Fruit fly (Drosophila melanogaster): ENCODE results near the gene CG13457.

Gene CG13457

dm6 chr3L:15079278-15079677, 51.9 kb downstream of the CG13457 start:
- TF ChIP-seq CG13204 (GFP tag; optimal IDR thresholded peaks at IDR 0.05) (no peak), CG9948 (tag; optimal IDR thresholded peaks at IDR 0.05) (no peak), rn (GFP tag; IDR thresholded peaks at IDR 0.05) (no peak), fd96Ca (GFP tag; IDR thresholded peaks at IDR 0.05) (no peak), EcR (GFP tag; optimal IDR thresholded peaks at IDR 0.05) (no peak), Snoo (tag; optimal IDR thresholded peaks at IDR 0.05) (no peak), Pif1B (GFP tag; optimal IDR thresholded peaks at IDR 0.05) (no peak), CG10348 (GFP tag; IDR thresholded peaks at IDR 0.05) (no peak), CG15710 (tag; optimal IDR thresholded peaks at IDR 0.05) (no peak), CG14655 (GFP tag; optimal IDR thresholded peaks at IDR 0.05) (no peak), gl (tag; optimal IDR thresholded peaks at IDR 0.05) (no peak), CG8301 (tag; optimal IDR thresholded peaks at IDR 0.05) (no peak), Ets98B (GFP tag; IDR thresholded peaks at IDR 0.05) (peak; percentile 27; the same call in 1 of the 2 replicates), CG12605 (GFP tag; IDR thresholded peaks at IDR 0.05) (peak; percentile 35), CG17806 (tag; optimal IDR thresholded peaks at IDR 0.05) (no peak), CG4496 (GFP tag; IDR thresholded peaks at IDR 0.05) (no peak), D1 (tag; optimal IDR thresholded peaks at IDR 0.05) (no peak), CG32121 (GFP tag; IDR thresholded peaks at IDR 0.05) (peak; percentile 9; the same call in 1 of the 2 replicates), CG34367 (tag; optimal IDR thresholded peaks at IDR 0.05) (no peak), CG8159 (tag; optimal IDR thresholded peaks at IDR 0.05) (no peak), Pif1A (GFP tag; optimal IDR thresholded peaks at IDR 0.05) (no peak)

DNA sequence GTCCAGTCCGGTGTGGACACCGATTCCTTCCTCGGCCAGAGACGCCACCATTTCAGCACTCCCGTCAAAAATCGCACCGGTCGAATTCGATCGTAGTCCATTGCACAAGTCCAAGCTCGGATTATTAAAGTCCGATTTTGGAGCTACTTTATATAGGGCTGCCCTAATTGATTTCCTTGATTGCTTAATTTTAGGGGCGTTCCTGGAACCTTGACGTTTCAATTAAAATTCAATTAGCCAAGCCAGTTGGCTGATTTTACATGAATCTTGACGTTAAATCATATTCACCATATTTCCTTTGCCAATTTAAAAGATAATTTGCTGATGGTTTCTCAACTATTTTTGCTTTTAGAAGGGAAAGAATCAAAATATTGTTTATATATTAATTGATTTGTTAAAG, 52.8 kb downstream of the CG13457 start, which contains the start of gene Or71a:
TSS of gene Or71a (minus strand) at position 101 of the 400 bp plus-strand sequence.
- TF ChIP-seq Pif1B (GFP tag; optimal IDR thresholded peaks at IDR 0.05) (no peak), CG14655 (GFP tag; optimal IDR thresholded peaks at IDR 0.05) (no peak), Ets98B (GFP tag; IDR thresholded peaks at IDR 0.05) (no peak), CG32121 (GFP tag; IDR thresholded peaks at IDR 0.05) (no peak), fd96Ca (GFP tag; IDR thresholded peaks at IDR 0.05) (no peak), CG9948 (tag; optimal IDR thresholded peaks at IDR 0.05) (no peak), CG8301 (tag; optimal IDR thresholded peaks at IDR 0.05) (no peak), gl (tag; optimal IDR thresholded peaks at IDR 0.05) (no peak), Pif1A (GFP tag; optimal IDR thresholded peaks at IDR 0.05) (no peak), CG17806 (tag; optimal IDR thresholded peaks at IDR 0.05) (no peak), D1 (tag; optimal IDR thresholded peaks at IDR 0.05) (no peak), rn (GFP tag; IDR thresholded peaks at IDR 0.05) (no peak), EcR (GFP tag; optimal IDR thresholded peaks at IDR 0.05) (no peak), CG8159 (tag; optimal IDR thresholded peaks at IDR 0.05) (no peak), CG34367 (tag; optimal IDR thresholded peaks at IDR 0.05) (no peak), CG12605 (GFP tag; IDR thresholded peaks at IDR 0.05) (no peak)

Data from whole organism, pupa.